Fruit fly (Drosophila melanogaster): Measurements from ENCODE around the gene Hakai.
A peak's percentile ranks its signal among the peaks of the same experiment; 100 is the strongest.

Hakai gene

dm6 chr2L:19542268-19542773 lies 40.0 kb downstream of the Hakai start (continued):
- TF ChIP-seq GATAe (GFP tag; conservative IDR thresholded peaks at IDR 0.05) (no peak), fd3F (GFP tag; optimal IDR thresholded peaks at IDR 0.05) (no peak), CG6854 (GFP tag; optimal IDR thresholded peaks at IDR 0.05) (no peak), CG10959 (GFP tag; IDR thresholded peaks at IDR 0.05) (no peak), BtbVII (GFP tag; optimal IDR thresholded peaks at IDR 0.05) (peak; percentile 18), dmrt99B (tag; optimal IDR thresholded peaks at IDR 0.05) (no peak), jigr1 (GFP tag; IDR thresholded peaks at IDR 0.05) (no peak), Optix (GFP tag; IDR thresholded peaks at IDR 0.05) (no peak), CG31224 (GFP tag; IDR thresholded peaks at IDR 0.05) (no peak), CG18476 (GFP tag; optimal IDR thresholded peaks at IDR 0.05) (no peak), B-H2 (GFP tag; optimal IDR thresholded peaks at IDR 0.05) (no peak), gsb (GFP tag; IDR thresholded peaks at IDR 0.05) (no peak), nmo (GFP tag; optimal IDR thresholded peaks at IDR 0.05) (peak; percentile 19), D19B (GFP tag; optimal IDR thresholded peaks at IDR 0.05) (no peak), unc-4 (GFP tag; IDR thresholded peaks at IDR 0.05; ENCODE audit: partially characterized antibody) (peak; percentile 91), CG6683 (GFP tag; optimal IDR thresholded peaks at IDR 0.05) (no peak), twi (tag; optimal IDR thresholded peaks at IDR 0.05) (no peak), NK7.1 (GFP tag; optimal IDR thresholded peaks at IDR 0.05) (no peak), dpn (GFP tag; optimal IDR thresholded peaks at IDR 0.05) (no peak), CG4730 (GFP tag; IDR thresholded peaks at IDR 0.05) (no peak), MTF-1 (GFP tag; optimal IDR thresholded peaks at IDR 0.05; ENCODE audit: borderline replicate concordance) (no peak), ttk (GFP tag; IDR thresholded peaks at IDR 0.05) (no peak), Gsc (GFP tag; IDR thresholded peaks at IDR 0.05) (no peak), sisA (GFP tag; IDR thresholded peaks at IDR 0.05) (no peak), pzg (GFP tag; optimal IDR thresholded peaks at IDR 0.05) (peak; percentile 86), Rx (GFP tag; IDR thresholded peaks at IDR 0.05) (no peak), Nf-YB (GFP tag; optimal IDR thresholded peaks at IDR 0.05) (no peak), CG10209 (GFP tag; optimal IDR thresholded peaks at IDR 0.05) (no peak), al (GFP tag; IDR thresholded peaks at IDR 0.05) (no peak), croc (GFP tag; conservative IDR thresholded peaks at IDR 0.05) (no peak), C15 (GFP tag; IDR thresholded peaks at IDR 0.05) (no peak), CG12236 (GFP tag; optimal IDR thresholded peaks at IDR 0.05) (no peak), CG15696 (tag; optimal IDR thresholded peaks at IDR 0.05) (no peak), vfl (GFP tag; optimal IDR thresholded peaks at IDR 0.05) (no peak), sim (GFP tag; IDR thresholded peaks at IDR 0.05) (no peak), row (GFP tag; IDR thresholded peaks at IDR 0.05) (no peak), CG15479 (GFP tag; optimal IDR thresholded peaks at IDR 0.05) (no peak), tx (GFP tag; optimal IDR thresholded peaks at IDR 0.05) (no peak), CG12299 (tag; optimal IDR thresholded peaks at IDR 0.05) (no peak), pfk (GFP tag; optimal IDR thresholded peaks at IDR 0.05) (no peak), CG4707 (GFP tag; optimal IDR thresholded peaks at IDR 0.05) (no peak), CG10654 (GFP tag; optimal IDR thresholded peaks at IDR 0.05) (no peak), pum (GFP tag; optimal IDR thresholded peaks at IDR 0.05) (no peak), Poxn (GFP tag; IDR thresholded peaks at IDR 0.05) (no peak), Six4 (GFP tag; optimal IDR thresholded peaks at IDR 0.05) (no peak), pan (optimal IDR thresholded peaks at IDR 0.05) (no peak), pan (GFP tag; optimal IDR thresholded peaks at IDR 0.05 in 1 of 2, IDR thresholded peaks at IDR 0.05 in 1 of 2) (no peak), CG13624 (GFP tag; optimal IDR thresholded peaks at IDR 0.05) (peak; percentile 65), zfh1 (GFP tag; IDR thresholded peaks at IDR 0.05) (no peak), repo (GFP tag; optimal IDR thresholded peaks at IDR 0.05) (no peak), CG1602 (GFP tag; optimal IDR thresholded peaks at IDR 0.05) (no peak), CG8089 (GFP tag; optimal IDR thresholded peaks at IDR 0.05) (no peak), ken (GFP tag; IDR thresholded peaks at IDR 0.05) (no peak)

All from whole organism, embryonic.